Worm (Caenorhabditis elegans) whole organism, midembryonic: ENCODE results near the gene F54B8.1.
"Not testable (repeated sequence)": the region's sequence is repeated elsewhere in the genome, so short reads cannot be mapped to it uniquely, and the experiment has no call there.

Experiments used
- T22C8.4 ChIP-seq: fragments of 200-800 bp; sonication (Bioruptor generic); IDR thresholded peaks from 2 replicates; pipeline ENCODE4 v1.3.6; 2022; ENCODE audit warnings: missing genetic modification characterization, missing compliant biosample characterization
- cog-1 ChIP-seq: sonication (generic microtip); optimal IDR thresholded peaks from 2 replicates; lab custom pipeline; 2016; ENCODE audit warnings: missing genetic modification characterization, missing compliant biosample characterization
- flt-1 ChIP-seq: fragments of 200-800 bp; sonication (Bioruptor generic); IDR thresholded peaks from 2 replicates; pipeline ENCODE4 v1.3.6; 2022; ENCODE audit warnings: missing genetic modification characterization, missing compliant biosample characterization
- klf-2 ChIP-seq: fragments of 200-800 bp; sonication (Bioruptor generic); conservative IDR thresholded peaks from 2 replicates; pipeline ENCODE4 v1.3.6; 2022; ENCODE audit warnings: missing genetic modification reagents, missing genetic modification characterization, missing compliant biosample characterization
- med-1 ChIP-seq: sonication (generic microtip); optimal IDR thresholded peaks from 2 replicates; lab custom pipeline; 2017; ENCODE audit warnings: missing genetic modification characterization, mild to moderate bottlenecking, missing compliant biosample characterization, antibody characterized with exemption, missing genetic modification reagents; ENCODE audit not compliant: insufficient read depth
- ref-1 ChIP-seq: fragments of 200-800 bp; sonication (Bioruptor generic); conservative IDR thresholded peaks from 2 replicates; pipeline ENCODE4 v1.3.6; 2022; ENCODE audit warnings: missing genetic modification reagents, missing genetic modification characterization, missing compliant biosample characterization
- tab-1 ChIP-seq: fragments of 200-800 bp; sonication (Bioruptor generic); IDR thresholded peaks from 2 replicates; pipeline ENCODE4 v1.3.6; 2022; ENCODE audit warnings: missing genetic modification characterization, missing compliant biosample characterization
- ztf-23 ChIP-seq: fragments of 200-800 bp; sonication (Bioruptor generic); IDR thresholded peaks from 2 replicates; pipeline ENCODE4 v1.3.6; 2022; ENCODE audit warnings: missing genetic modification reagents, missing genetic modification characterization, missing compliant biosample characterization
- ztf-29 ChIP-seq: fragments of 200-800 bp; sonication (Bioruptor generic); IDR thresholded peaks from 2 replicates; pipeline ENCODE4 v1.3.6; 2022; ENCODE audit warnings: missing genetic modification reagents, missing genetic modification characterization, missing compliant biosample characterization

Gene F54B8.1

DNA sequence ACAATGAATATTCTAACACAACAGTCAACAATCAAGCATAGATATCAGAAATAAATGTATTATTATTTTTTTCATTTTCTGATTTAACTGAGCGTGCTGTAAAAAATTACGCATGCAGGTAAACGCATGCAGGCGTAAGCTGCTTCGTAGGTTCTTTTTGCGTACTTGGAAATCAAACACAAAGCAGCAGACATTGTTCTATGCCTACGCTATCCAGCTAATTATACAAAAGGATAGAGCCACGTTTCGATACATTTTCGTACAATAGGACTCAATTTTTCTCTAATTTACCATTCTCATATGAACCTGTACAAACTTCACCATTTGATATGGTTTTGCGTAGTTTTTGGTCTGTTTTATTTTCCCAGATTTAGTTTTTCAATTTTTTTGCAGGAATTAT lies 28.1 kb upstream of the F54B8.1 start, which contains the start of gene T26E4.3:
Gene T26E4.3 (plus strand): TSS at position 301 of the 400 bp plus-strand sequence.
- TF ChIP-seq ref-1 (GFP tag; lab: Robert Waterston, UW) (no peak), ztf-29 (GFP tag; lab: Robert Waterston, UW) (no peak), tab-1 (GFP tag; lab: Robert Waterston, UW) (no peak), flt-1 (no peak), med-1 (GFP tag; lab: Kevin White, UChicago) (no peak), klf-2 (no peak), ztf-23 (GFP tag; lab: Robert Waterston, UW) (no peak), cog-1 (tag; lab: Kevin White, UChicago) (no peak), T22C8.4 (GFP tag; lab: Robert Waterston, UW) (no peak)

DNA sequence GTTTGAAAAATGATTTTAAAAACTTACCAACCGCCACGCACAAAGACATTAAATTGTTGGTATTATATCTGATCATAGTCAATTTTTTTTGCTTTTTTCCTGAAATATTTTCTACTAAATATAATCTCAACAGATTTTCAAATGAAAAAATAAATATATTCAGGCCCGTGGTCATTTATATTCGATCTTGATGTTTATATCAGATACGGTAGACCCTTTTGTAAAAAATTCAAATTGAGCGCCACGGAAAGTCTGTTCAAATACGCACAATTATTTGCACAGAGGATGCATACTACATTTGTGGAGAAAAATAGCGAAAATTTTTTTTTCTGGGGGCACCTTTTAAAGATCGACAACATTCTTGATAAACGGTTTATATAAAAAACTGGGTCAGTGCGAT lies 18.1 kb upstream of the F54B8.1 start, which contains the start of gene T26E4.4:
Gene T26E4.4 (minus strand): TSS at position 101 of the 400 bp plus-strand sequence.
- TF ChIP-seq cog-1 (tag; lab: Kevin White, UChicago) (no peak), ztf-23 (GFP tag; lab: Robert Waterston, UW) (no peak), ztf-29 (GFP tag; lab: Robert Waterston, UW) (no peak), ref-1 (GFP tag; lab: Robert Waterston, UW) (no peak), klf-2 (no peak), med-1 (GFP tag; lab: Kevin White, UChicago) (no peak), T22C8.4 (GFP tag; lab: Robert Waterston, UW) (no peak), flt-1 (no peak), tab-1 (GFP tag; lab: Robert Waterston, UW) (no peak)

DNA sequence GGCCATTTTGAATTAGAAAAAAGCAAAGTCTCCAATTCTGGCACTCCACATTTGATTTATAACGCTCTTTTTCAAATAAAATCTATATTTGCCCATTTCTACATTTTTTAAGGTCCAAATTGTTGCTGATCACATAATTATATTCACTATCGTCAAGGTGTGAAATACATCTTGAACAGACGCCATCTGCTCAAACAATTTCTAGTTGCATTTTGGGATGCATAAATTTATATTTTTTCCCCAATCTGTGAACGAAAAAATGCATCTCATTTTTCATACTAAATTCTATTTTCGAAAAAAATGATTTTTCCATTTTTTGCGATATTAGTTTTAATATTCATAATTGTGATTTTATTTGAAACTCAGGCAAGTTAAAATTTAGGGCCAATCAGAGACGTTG lies 17.3 kb upstream of the F54B8.1 start, which contains the start of gene T26E4.7:
Gene T26E4.7 (plus strand): TSS at position 301 of the 400 bp plus-strand sequence.
- TF ChIP-seq klf-2: no peak
- TF ChIP-seq cog-1 (tag; lab: Kevin White, UChicago): no peak
- no peak for TF ChIP-seq tab-1 (GFP tag; lab: Robert Waterston, UW)
- TF ChIP-seq med-1 (GFP tag; lab: Kevin White, UChicago): no peak
- no peak for TF ChIP-seq ref-1 (GFP tag; lab: Robert Waterston, UW)
- TF ChIP-seq ztf-23 (GFP tag; lab: Robert Waterston, UW): no peak
- no peak for TF ChIP-seq ztf-29 (GFP tag; lab: Robert Waterston, UW)
- TF ChIP-seq flt-1: no peak
- no peak for TF ChIP-seq T22C8.4 (GFP tag; lab: Robert Waterston, UW)

DNA sequence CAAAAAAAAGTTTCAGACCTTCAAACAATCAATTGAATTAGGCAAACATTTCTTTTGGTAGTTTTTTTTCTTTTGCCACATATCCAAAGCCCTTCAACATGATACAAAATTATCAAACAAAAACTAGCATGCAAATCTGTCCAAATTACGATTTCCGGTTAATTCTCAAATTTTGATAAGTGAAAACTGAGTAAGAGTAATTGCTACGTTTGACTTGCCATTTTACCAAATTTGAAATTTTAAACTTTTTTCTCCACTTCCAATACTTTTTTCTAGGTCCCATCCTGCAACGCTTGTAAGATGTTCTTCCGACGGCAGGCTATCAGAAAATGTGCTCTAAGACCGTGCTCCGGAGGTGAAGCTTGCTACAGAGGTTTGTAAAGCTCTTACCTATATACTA lies 14.5 kb upstream of the F54B8.1 start, which contains the start of gene nhr-223:
Gene nhr-223 (plus strand): TSS at position 301 of the 400 bp plus-strand sequence.
- no peak for TF ChIP-seq flt-1
- no peak for TF ChIP-seq tab-1 (GFP tag; lab: Robert Waterston, UW)
- TF ChIP-seq ztf-29 (GFP tag; lab: Robert Waterston, UW): no peak
- no peak for TF ChIP-seq cog-1 (tag; lab: Kevin White, UChicago)
- TF ChIP-seq ztf-23 (GFP tag; lab: Robert Waterston, UW): no peak
- TF ChIP-seq klf-2: no peak
- TF ChIP-seq ref-1 (GFP tag; lab: Robert Waterston, UW): no peak
- no peak for TF ChIP-seq T22C8.4 (GFP tag; lab: Robert Waterston, UW)
- no peak for TF ChIP-seq med-1 (GFP tag; lab: Kevin White, UChicago)

DNA sequence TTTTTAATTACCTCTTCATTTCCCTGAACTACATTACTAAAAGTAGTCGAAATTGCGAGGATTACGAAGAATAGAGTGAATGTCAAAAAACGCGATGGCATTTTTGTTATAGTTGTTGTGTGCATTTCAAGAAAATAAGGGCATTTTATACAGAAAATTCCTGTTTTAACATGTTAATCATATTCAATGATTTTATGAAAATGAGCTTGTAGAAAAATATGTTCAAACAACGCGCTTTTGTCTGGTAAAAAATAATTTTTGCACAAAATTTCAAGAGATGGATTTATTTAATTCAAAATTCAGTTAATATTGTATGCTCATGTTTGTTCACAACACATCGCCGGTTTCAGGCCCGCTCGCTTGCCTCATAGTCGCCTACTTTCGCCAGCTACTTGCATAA lies 12.4 kb upstream of the F54B8.1 start, which contains the start of gene T26E4.10:
Gene T26E4.10 (minus strand): TSS at position 101 of the 400 bp plus-strand sequence.
- TF ChIP-seq ref-1 (GFP tag; lab: Robert Waterston, UW) (no peak), tab-1 (GFP tag; lab: Robert Waterston, UW) (no peak), med-1 (GFP tag; lab: Kevin White, UChicago) (no peak), T22C8.4 (GFP tag; lab: Robert Waterston, UW) (no peak), ztf-23 (GFP tag; lab: Robert Waterston, UW) (no peak), cog-1 (tag; lab: Kevin White, UChicago) (no peak), flt-1 (no peak), ztf-29 (GFP tag; lab: Robert Waterston, UW) (no peak)

DNA sequence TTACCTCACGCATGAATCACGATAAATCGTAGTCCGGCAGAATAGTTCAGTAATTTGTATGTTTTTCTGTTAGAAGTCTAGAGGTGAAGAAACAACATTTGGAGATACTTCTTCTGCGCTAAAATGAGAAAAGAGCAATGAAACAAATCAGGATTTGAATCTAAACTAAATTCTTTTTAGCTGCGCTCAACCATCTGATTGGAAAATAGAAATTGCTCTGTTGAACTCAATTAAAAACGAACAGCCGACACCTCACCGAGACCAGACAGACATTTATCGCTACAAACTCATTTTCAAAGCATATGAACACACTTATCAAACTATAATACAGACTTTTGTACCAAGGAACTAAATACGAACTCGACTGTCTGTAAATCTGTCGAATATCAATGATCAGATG lies 7.9 kb upstream of the F54B8.1 start, which contains the start of gene T26E4.9:
Gene T26E4.9 (minus strand): TSS at position 101 of the 400 bp plus-strand sequence.
- TF ChIP-seq T22C8.4 (GFP tag; lab: Robert Waterston, UW); med-1 (GFP tag; lab: Kevin White, UChicago); tab-1 (GFP tag; lab: Robert Waterston, UW): not testable (repeated sequence)

DNA sequence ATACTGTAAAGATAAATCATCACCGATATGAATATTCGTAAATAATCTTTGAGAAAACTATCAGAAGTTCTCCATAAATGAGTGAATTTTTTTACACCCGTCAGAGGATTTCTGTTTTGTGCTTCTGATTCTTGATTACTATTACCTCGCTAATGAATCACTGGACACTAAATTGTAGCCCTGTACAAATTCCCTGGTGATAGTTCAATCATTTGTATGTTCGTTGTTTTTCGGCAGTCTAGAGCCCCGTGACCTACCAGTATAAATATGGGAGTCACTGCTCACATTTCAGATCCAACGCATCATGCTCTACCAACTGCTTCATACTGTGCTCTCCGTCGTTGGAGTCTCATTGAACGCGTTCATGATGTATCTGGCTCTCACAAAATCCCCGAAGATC lies 7.5 kb upstream of the F54B8.1 start, which contains the start of gene srd-27:
Gene srd-27 (plus strand): TSS at position 301 of the 400 bp plus-strand sequence.
- not testable (repeated sequence) for TF ChIP-seq ref-1 (GFP tag; lab: Robert Waterston, UW); T22C8.4 (GFP tag; lab: Robert Waterston, UW); med-1 (GFP tag; lab: Kevin White, UChicago)

DNA sequence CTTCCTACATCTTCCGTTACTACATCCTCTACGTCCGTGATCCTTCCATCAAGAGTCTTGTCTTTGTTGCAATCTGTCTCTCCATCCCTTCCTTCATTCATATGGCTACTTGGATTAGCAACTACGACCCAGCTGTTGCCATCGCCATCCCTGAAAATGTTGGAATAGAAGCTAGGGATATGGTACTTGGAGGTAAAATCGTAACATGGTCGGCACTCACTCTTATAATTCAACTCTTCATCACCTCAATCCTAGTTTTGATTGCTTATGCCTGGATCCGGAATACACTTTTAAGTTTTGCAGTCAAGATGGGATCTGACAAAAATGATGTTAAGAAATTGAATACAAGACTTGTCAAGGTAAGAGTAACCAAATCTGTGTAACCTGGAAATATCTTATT lies 6.8 kb upstream of the F54B8.1 start, which contains the start of gene T26E4.18:
Gene T26E4.18 (minus strand): TSS at position 101 of the 400 bp plus-strand sequence.
- TF ChIP-seq cog-1 (tag; lab: Kevin White, UChicago); flt-1; tab-1 (GFP tag; lab: Robert Waterston, UW): not testable (repeated sequence)

DNA sequence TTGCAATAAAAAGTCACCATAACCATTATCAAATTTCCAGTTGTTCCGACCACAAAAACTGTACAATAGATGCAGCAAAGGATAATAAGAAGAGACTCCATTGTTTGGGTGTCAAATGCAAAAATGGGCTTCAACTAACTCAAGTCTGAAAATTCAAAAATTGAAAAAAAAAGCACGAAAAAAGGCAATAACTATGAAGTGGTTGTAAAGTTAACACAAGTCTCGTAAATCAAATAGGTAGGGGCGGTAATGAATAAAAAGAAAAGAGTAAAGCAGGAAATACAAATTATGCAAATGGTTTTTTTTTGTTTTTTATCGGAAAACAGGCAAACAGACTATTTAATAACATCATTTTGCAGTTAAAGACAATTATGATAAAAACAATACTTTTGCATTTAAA lies 3.1 kb upstream of the F54B8.1 start, which contains the start of gene srsx-38:
Gene srsx-38 (minus strand): TSS at position 101 of the 400 bp plus-strand sequence.
- TF ChIP-seq ztf-29 (GFP tag; lab: Robert Waterston, UW); klf-2; ztf-23 (GFP tag; lab: Robert Waterston, UW): not testable (repeated sequence)

DNA sequence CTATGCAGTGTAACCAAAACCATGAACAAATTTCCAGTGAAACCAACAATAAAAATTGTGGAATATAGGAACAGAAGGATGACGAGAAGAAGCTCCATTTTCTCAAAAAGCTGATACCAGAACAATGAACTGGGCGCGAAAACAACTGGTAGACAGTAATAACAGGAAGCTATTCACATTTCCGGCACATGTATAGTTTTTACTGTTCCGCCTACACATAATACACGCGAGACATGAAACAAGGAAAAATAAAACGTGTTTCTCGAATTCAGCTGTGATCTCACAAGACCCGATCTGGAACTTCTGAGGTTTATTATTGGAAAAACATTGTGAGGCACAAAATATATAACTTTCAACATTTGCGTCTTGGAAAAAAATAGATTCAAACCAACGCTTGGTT lies 1.0 kb upstream of the F54B8.1 start, which contains the start of gene srsx-36:
Gene srsx-36 (minus strand): TSS at position 101 of the 400 bp plus-strand sequence.
- TF ChIP-seq tab-1 (GFP tag; lab: Robert Waterston, UW): no peak
- TF ChIP-seq klf-2: no peak
- TF ChIP-seq T22C8.4 (GFP tag; lab: Robert Waterston, UW): no peak
- no peak for TF ChIP-seq ref-1 (GFP tag; lab: Robert Waterston, UW)
- no peak for TF ChIP-seq med-1 (GFP tag; lab: Kevin White, UChicago)
- no peak for TF ChIP-seq cog-1 (tag; lab: Kevin White, UChicago)
